Worm (Caenorhabditis elegans): Measurements from ENCODE around the gene fbxb-33.

Gene fbxb-33

ce11 chrII:3647111-3647510, at the start of gene fbxb-33:
Gene fbxb-33 (plus strand): TSS chrII:3647411.
- no peak for TF ChIP-seq lin-13 (GFP tag; optimal IDR thresholded peaks at IDR 0.05)

ce11 chrII:3598721-3599120, 48.5 kb upstream of the fbxb-33 start, which contains the start of gene Y49F6A.11:
Gene Y49F6A.11 (minus strand): TSS chrII:3598821.
- TF ChIP-seq elt-3 (tag; optimal IDR thresholded peaks at IDR 0.05) (no peak), ztf-4 (tag; optimal IDR thresholded peaks at IDR 0.05) (no peak), sma-9 (GFP tag; optimal IDR thresholded peaks at IDR 0.05) (no peak), sma-9 (tag; optimal IDR thresholded peaks at IDR 0.05) (no peak), ama-1 (optimal IDR thresholded peaks at IDR 0.05) (no peak), alr-1 (tag; optimal IDR thresholded peaks at IDR 0.05) (no peak), crh-2 (tag; optimal IDR thresholded peaks at IDR 0.05) (no peak), sma-3 (GFP tag; optimal IDR thresholded peaks at IDR 0.05) (no peak), nhr-6 (tag; optimal IDR thresholded peaks at IDR 0.05) (no peak), nhr-25 (tag; optimal IDR thresholded peaks at IDR 0.05) (no peak), nhr-23 (tag; optimal IDR thresholded peaks at IDR 0.05) (no peak), lin-13 (GFP tag; optimal IDR thresholded peaks at IDR 0.05) (no peak), nhr-77 (tag; optimal IDR thresholded peaks at IDR 0.05) (no peak)

ce11 chrII:3604578-3604977, 42.6 kb upstream of the fbxb-33 start:
- TF ChIP-seq lin-39 (tag; optimal IDR thresholded peaks at IDR 0.05) (no peak), unc-39 (tag; optimal IDR thresholded peaks at IDR 0.05) (no peak), nhr-23 (tag; optimal IDR thresholded peaks at IDR 0.05) (no peak), nhr-11 (tag; optimal IDR thresholded peaks at IDR 0.05) (no peak), mab-5 (tag; optimal IDR thresholded peaks at IDR 0.05) (no peak), nhr-6 (tag; optimal IDR thresholded peaks at IDR 0.05) (no peak)

ce11 chrII:3609764-3610163, 37.4 kb upstream of the fbxb-33 start, which contains the start of gene Y49F6A.5:
Gene Y49F6A.5 (minus strand): TSS chrII:3609864.
- TF ChIP-seq ztf-4 (tag; optimal IDR thresholded peaks at IDR 0.05) (no peak), peb-1 (tag; optimal IDR thresholded peaks at IDR 0.05) (no peak)

ce11 chrII:3616615-3617014, 30.6 kb upstream of the fbxb-33 start:
- TF ChIP-seq Y55F3AM.14 (GFP tag; optimal IDR thresholded peaks at IDR 0.05) (no peak), skn-1 (tag; optimal IDR thresholded peaks at IDR 0.05) (no peak), snpc-4 (tag; optimal IDR thresholded peaks at IDR 0.05) (no peak), ZK546.5 (tag; optimal IDR thresholded peaks at IDR 0.05) (no peak), ztf-11 (tag; optimal IDR thresholded peaks at IDR 0.05) (no peak), nhr-12 (tag; optimal IDR thresholded peaks at IDR 0.05) (no peak), lin-39 (tag; optimal IDR thresholded peaks at IDR 0.05) (no peak), mbf-1 (tag; optimal IDR thresholded peaks at IDR 0.05) (no peak), egl-27 (tag; optimal IDR thresholded peaks at IDR 0.05) (no peak), nhr-6 (tag; optimal IDR thresholded peaks at IDR 0.05) (no peak)

- no peak for TF ChIP-seq nhr-129 (tag; optimal IDR thresholded peaks at IDR 0.05)
- TF ChIP-seq ztf-11 (tag; optimal IDR thresholded peaks at IDR 0.05), result no peak
- TF ChIP-seq snpc-4 (tag; optimal IDR thresholded peaks at IDR 0.05), result no peak
- no peak for TF ChIP-seq unc-55 (GFP tag; optimal IDR thresholded peaks at IDR 0.05)
- TF ChIP-seq egl-27 (tag; optimal IDR thresholded peaks at IDR 0.05), result no peak
- TF ChIP-seq nhr-10 (tag; optimal IDR thresholded peaks at IDR 0.05), result no peak
- TF ChIP-seq lin-11 (tag; optimal IDR thresholded peaks at IDR 0.05), result no peak
- no peak for TF ChIP-seq alr-1 (tag; optimal IDR thresholded peaks at IDR 0.05)
- TF ChIP-seq nhr-23 (tag; optimal IDR thresholded peaks at IDR 0.05), result no peak
- TF ChIP-seq nhr-237 (tag; optimal IDR thresholded peaks at IDR 0.05), result no peak
- no peak for TF ChIP-seq gmeb-1 (tag; optimal IDR thresholded peaks at IDR 0.05)
- TF ChIP-seq peb-1 (tag; optimal IDR thresholded peaks at IDR 0.05), result no peak
- no peak for TF ChIP-seq mbf-1 (tag; optimal IDR thresholded peaks at IDR 0.05)
- TF ChIP-seq nhr-25 (tag; optimal IDR thresholded peaks at IDR 0.05), result no peak
- no peak for TF ChIP-seq ZK546.5 (tag; optimal IDR thresholded peaks at IDR 0.05)
These were observed 29.7 kb upstream of the fbxb-33 start, which contains the start of gene F40E12.1 for ce11 chrII:3617512-3617911. Gene F40E12.1 (plus strand): TSS chrII:3617812.

- TF ChIP-seq lsy-2 (tag; optimal IDR thresholded peaks at IDR 0.05), result no peak
- no peak for TF ChIP-seq lin-39 (tag; optimal IDR thresholded peaks at IDR 0.05)
- TF ChIP-seq peb-1 (tag; optimal IDR thresholded peaks at IDR 0.05), result no peak
- no peak for TF ChIP-seq unc-62 (GFP tag; optimal IDR thresholded peaks at IDR 0.05)
- no peak for TF ChIP-seq ama-1 (optimal IDR thresholded peaks at IDR 0.05)
- TF ChIP-seq mdl-1 (tag; optimal IDR thresholded peaks at IDR 0.05), result no peak
These were observed 26.3 kb upstream of the fbxb-33 start for ce11 chrII:3620862-3621261.
